Worm (Caenorhabditis elegans) whole organism, L4/young adult: ENCODE results near the gene C09G9.8.

Source experiments
- dao-5 ChIP-seq: sonication (generic microtip); optimal IDR thresholded peaks from 2 replicates; lab custom pipeline; 2016; ENCODE audit warnings: missing genotype, missing genetic modification characterization, moderate library complexity, missing compliant biosample characterization
- him-1 ChIP-seq: sonication (generic microtip); optimal IDR thresholded peaks from 2 replicates; lab custom pipeline; 2016; ENCODE audit warnings: missing genotype, missing genetic modification reagents, missing genetic modification characterization, missing compliant biosample characterization

DNA sequence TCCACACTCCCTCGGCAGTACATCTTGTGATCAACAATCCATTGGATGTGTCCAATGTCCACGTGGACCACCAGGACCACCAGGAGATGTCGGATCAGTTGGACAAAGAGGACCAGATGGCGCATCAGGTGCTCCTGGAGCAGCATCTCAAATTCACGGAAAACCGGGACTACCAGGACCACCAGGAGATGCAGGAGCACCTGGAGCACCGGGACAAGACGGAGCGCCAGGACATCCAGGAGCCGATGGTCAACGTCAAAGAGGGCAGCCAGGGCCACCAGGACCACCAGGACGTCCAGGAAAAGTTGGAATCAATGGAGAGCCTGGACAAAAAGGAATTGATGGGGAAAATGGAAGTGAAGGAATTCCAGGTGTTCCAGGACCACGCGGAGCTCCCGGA is 32.3 kb upstream of the C09G9.8 start:
- TF ChIP-seq him-1 (tag; lab: Kevin White, UChicago) (no peak), dao-5 (no peak)
